Worm (Caenorhabditis elegans) whole organism, L3 larva: ENCODE measurements around the gene col-40.
A peak's percentile ranks its signal among the peaks of the same experiment; 100 is the strongest.
"Not testable (repeated sequence)": the region's sequence is repeated elsewhere in the genome, so short reads cannot be mapped to it uniquely, and the experiment has no call there.

Source experiments
- ama-1 ChIP-seq: fragments of 150-350 bp; optimal IDR thresholded peaks from 2 replicates; lab custom pipeline; 2018
- ceh-16 ChIP-seq: sonication (generic microtip); optimal IDR thresholded peaks from 2 replicates; lab custom pipeline; 2017; ENCODE audit warnings: missing biosample characterization, missing genetic modification characterization
- ceh-28 ChIP-seq: fragments of 150-350 bp; optimal IDR thresholded peaks from 2 replicates; lab custom pipeline; 2014; ENCODE audit warnings: missing biosample characterization, missing genetic modification reagents, missing genetic modification characterization
- ceh-9 ChIP-seq: sonication (generic microtip); optimal IDR thresholded peaks from 2 replicates; lab custom pipeline; 2018; ENCODE audit warnings: missing biosample characterization, missing genetic modification characterization
- daf-12 ChIP-seq: fragments of 150-350 bp; optimal IDR thresholded peaks from 2 replicates; lab custom pipeline; 2014; ENCODE audit warnings: missing biosample characterization, missing genetic modification reagents, missing genetic modification characterization
- elt-2 ChIP-seq: sonication (generic microtip); optimal IDR thresholded peaks from 2 replicates; lab custom pipeline; 2016; ENCODE audit warnings: missing genetic modification reagents, mild to moderate bottlenecking, missing genetic modification characterization, missing compliant biosample characterization
- elt-3 ChIP-seq, 3 experiments: fragments of 150-350 bp in 1 of 3; sonication (generic microtip) in 2 of 3; optimal IDR thresholded peaks; 2 replicates in 2 of 3; 4 replicates in 1 of 3; lab custom pipeline; 2014 to 2017; ENCODE audit warnings: missing biosample characterization in 3 of 3, missing genetic modification characterization in 3 of 3
- hmg-11 ChIP-seq: sonication (generic microtip); optimal IDR thresholded peaks from 2 replicates; lab custom pipeline; 2016; ENCODE audit warnings: missing genetic modification characterization, missing compliant biosample characterization
- jun-1 ChIP-seq: fragments of 150-350 bp; optimal IDR thresholded peaks from 2 replicates; lab custom pipeline; 2014; ENCODE audit warnings: missing biosample characterization, missing genetic modification reagents, missing genetic modification characterization
- nfya-1 ChIP-seq: sonication (generic microtip); optimal IDR thresholded peaks from 2 replicates; lab custom pipeline; 2017; ENCODE audit warnings: missing genetic modification characterization, mild to moderate bottlenecking, missing compliant biosample characterization, antibody characterized with exemption, moderate library complexity; ENCODE audit not compliant: insufficient read depth
- nhr-237 ChIP-seq: fragments of 150-350 bp; optimal IDR thresholded peaks from 2 replicates; lab custom pipeline; 2014; ENCODE audit warnings: missing biosample characterization, missing genetic modification characterization
- nhr-67 ChIP-seq: fragments of 150-350 bp; optimal IDR thresholded peaks from 2 replicates; lab custom pipeline; 2014; ENCODE audit warnings: missing biosample characterization, missing genetic modification characterization
- nhr-77 ChIP-seq: fragments of 150-350 bp; optimal IDR thresholded peaks from 2 replicates; lab custom pipeline; 2014; ENCODE audit warnings: missing biosample characterization, missing genetic modification characterization
- pha-4 ChIP-seq: fragments of 150-350 bp; optimal IDR thresholded peaks from 2 replicates; lab custom pipeline; 2014; ENCODE audit warnings: missing biosample characterization, missing genetic modification reagents, missing genetic modification characterization
- pqm-1 ChIP-seq: fragments of 150-350 bp; optimal IDR thresholded peaks from 2 replicates; lab custom pipeline; 2017; ENCODE audit warnings: missing biosample characterization, missing genetic modification characterization, inconsistent platforms
- skn-1 ChIP-seq: fragments of 150-350 bp; optimal IDR thresholded peaks from 2 replicates; lab custom pipeline; 2014; ENCODE audit warnings: missing biosample characterization, missing genetic modification characterization
- snpc-4 ChIP-seq: fragments of 150-350 bp; optimal IDR thresholded peaks from 2 replicates; lab custom pipeline; 2014; ENCODE audit warnings: missing biosample characterization, missing genetic modification characterization
- tbx-2 ChIP-seq: sonication (generic microtip); optimal IDR thresholded peaks from 2 replicates; lab custom pipeline; 2016; ENCODE audit warnings: mild to moderate bottlenecking, missing genetic modification characterization, missing compliant biosample characterization
- zag-1 ChIP-seq: fragments of 150-350 bp; optimal IDR thresholded peaks from 2 replicates; lab custom pipeline; 2014; ENCODE audit warnings: missing biosample characterization, missing genetic modification characterization

col-40 gene

ce11 chrII:1070875-1071274, 35.9 kb downstream of the col-40 start, which contains the start of gene K02E7.12:
Gene K02E7.12, plus strand, starts transcription at chrII:1071175.
- TF ChIP-seq skn-1 (tag; lab: Kevin White, UChicago), result no peak
- TF ChIP-seq zag-1 (tag; lab: Kevin White, UChicago), result no peak
- no peak for TF ChIP-seq daf-12 (tag; lab: Kevin White, UChicago)
- TF ChIP-seq elt-3 (tag; optimal IDR thresholded peaks at IDR 0.05; lab: Kevin White, UChicago), result no peak
- no peak for TF ChIP-seq tbx-2 (tag; lab: Kevin White, UChicago)
- no peak for TF ChIP-seq pha-4 (tag; lab: Kevin White, UChicago)
- no peak for TF ChIP-seq nhr-77 (tag; lab: Kevin White, UChicago)
- no peak for TF ChIP-seq ama-1 (lab: Kevin White, UChicago)
- TF ChIP-seq ceh-16 (tag; lab: Kevin White, UChicago), result no peak
- TF ChIP-seq elt-2 (tag; lab: Kevin White, UChicago), result no peak
- TF ChIP-seq ceh-28 (tag; lab: Kevin White, UChicago), result no peak
- no peak for TF ChIP-seq nfya-1 (tag; lab: Kevin White, UChicago)

ce11 chrII:1066907-1067306, 39.9 kb downstream of the col-40 start, which contains the start of gene K02E7.10:
Gene K02E7.10, minus strand, starts transcription at chrII:1067007.
- TF ChIP-seq ceh-9 (tag; lab: Kevin White, UChicago), result no peak
- TF ChIP-seq skn-1 (tag; lab: Kevin White, UChicago), result no peak
- no peak for TF ChIP-seq jun-1 (tag; lab: Kevin White, UChicago)
- no peak for TF ChIP-seq snpc-4

ce11 chrII:1063926-1064325, 42.8 kb downstream of the col-40 start:
- TF ChIP-seq elt-2 (tag; lab: Kevin White, UChicago) (peak; percentile 52), hmg-11 (tag; lab: Kevin White, UChicago) (no peak)

- not testable (repeated sequence) for TF ChIP-seq ama-1 (lab: Kevin White, UChicago); nhr-237; daf-12 (tag; lab: Kevin White, UChicago)
Observed at ce11 chrII:1060702-1061101, 46.1 kb downstream of the col-40 start, which contains the start of gene btb-10. Gene btb-10, minus strand, starts transcription at chrII:1060802.

- TF ChIP-seq jun-1 (tag; lab: Kevin White, UChicago) (peak; percentile 44), pha-4 (tag; lab: Kevin White, UChicago) (peak; percentile 46), skn-1 (tag; lab: Kevin White, UChicago) (no peak), nhr-67 (no peak), elt-2 (tag; lab: Kevin White, UChicago) (peak; percentile 97), pqm-1 (tag; lab: Kevin White, UChicago) (peak; percentile 85)
Observed at ce11 chrII:1056844-1057243, 49.9 kb downstream of the col-40 start.
